Comparison of ENCODE assay signal across 5 fruit fly cellular contexts in genomic region chr3R:21629373-21630145, dm6.
TF ChIP-seq lines count a peak whose summit lies in the region.

No protein-coding gene starts in this region.

- no peak for TF ChIP-seq CTCF in whole organism, embryonic (GFP tag; optimal IDR thresholded peaks at IDR 0.05; lab: Kevin White, UChicago)

TF ChIP-seq in whole organism, adult, 20 proteins besides CTCF, POLR2A, EP300 and RAD21 (continues in another document):
- no peak for TF ChIP-seq bab1 (GFP tag; optimal IDR thresholded peaks at IDR 0.05; lab: Kevin White, UChicago)
- no peak for TF ChIP-seq cnc (optimal IDR thresholded peaks at IDR 0.05; lab: Kevin White, UChicago)
- TF ChIP-seq Mnt (GFP tag; optimal IDR thresholded peaks at IDR 0.05; lab: Kevin White, UChicago): no peak
- TF ChIP-seq CG11617 (GFP tag; optimal IDR thresholded peaks at IDR 0.05; lab: Kevin White, UChicago): no peak
- TF ChIP-seq CG7101 (tag; optimal IDR thresholded peaks at IDR 0.05; lab: Kevin White, UChicago): no peak
- peak; percentile 63 for TF ChIP-seq cic (GFP tag; optimal IDR thresholded peaks at IDR 0.05; lab: Kevin White, UChicago)
- no peak for TF ChIP-seq CG33017 (tag; optimal IDR thresholded peaks at IDR 0.05; lab: Kevin White, UChicago)
- TF ChIP-seq Crg-1 (GFP tag; optimal IDR thresholded peaks at IDR 0.05; lab: Kevin White, UChicago): no peak
- TF ChIP-seq ovo (GFP tag; optimal IDR thresholded peaks at IDR 0.05; lab: Kevin White, UChicago): no peak
- no peak for TF ChIP-seq CG5204 (GFP tag; optimal IDR thresholded peaks at IDR 0.05; lab: Kevin White, UChicago)
- no peak for TF ChIP-seq Clk (GFP tag; optimal IDR thresholded peaks at IDR 0.05; lab: Kevin White, UChicago)
- no peak for TF ChIP-seq toe (GFP tag; optimal IDR thresholded peaks at IDR 0.05; lab: Kevin White, UChicago)
- no peak for TF ChIP-seq CG1620 (GFP tag; optimal IDR thresholded peaks at IDR 0.05; lab: Kevin White, UChicago)
- TF ChIP-seq pad (GFP tag; optimal IDR thresholded peaks at IDR 0.05; lab: Kevin White, UChicago): no peak
- TF ChIP-seq tj (GFP tag; optimal IDR thresholded peaks at IDR 0.05; lab: Kevin White, UChicago): no peak
- no peak for TF ChIP-seq Hr96 (GFP tag; optimal IDR thresholded peaks at IDR 0.05; lab: Kevin White, UChicago)
- TF ChIP-seq kay (GFP tag; lab: Kevin White, UChicago; ENCODE audit: borderline replicate concordance): peak; percentile 88
- TF ChIP-seq CG7045 (GFP tag; optimal IDR thresholded peaks at IDR 0.05; lab: Kevin White, UChicago): peak; percentile 16
- TF ChIP-seq CG12768 (GFP tag; optimal IDR thresholded peaks at IDR 0.05; lab: Kevin White, UChicago): peak; percentile 29

TF ChIP-seq in whole organism, embryonic, 481 proteins besides CTCF, POLR2A, EP300 and RAD21 (continues in another document):
- no peak for TF ChIP-seq klu (GFP tag; IDR thresholded peaks at IDR 0.05; lab: Robert Waterston, UW)
- no peak for TF ChIP-seq CG1603 (tag; optimal IDR thresholded peaks at IDR 0.05; lab: Kevin White, UChicago)
- no peak for TF ChIP-seq CG16815 (GFP tag; optimal IDR thresholded peaks at IDR 0.05; lab: Kevin White, UChicago)
- TF ChIP-seq otp (GFP tag; IDR thresholded peaks at IDR 0.05; lab: Robert Waterston, UW): no peak
- TF ChIP-seq pita (GFP tag; optimal IDR thresholded peaks at IDR 0.05; lab: Kevin White, UChicago): no peak
- peak; percentile 19 for TF ChIP-seq CG3281 (GFP tag; optimal IDR thresholded peaks at IDR 0.05; lab: Kevin White, UChicago)
- TF ChIP-seq lmd (GFP tag; IDR thresholded peaks at IDR 0.05; lab: Robert Waterston, UW): no peak
- no peak for TF ChIP-seq ewg (GFP tag; optimal IDR thresholded peaks at IDR 0.05; lab: Kevin White, UChicago)
- TF ChIP-seq shn (GFP tag; optimal IDR thresholded peaks at IDR 0.05; lab: Kevin White, UChicago): no peak
- TF ChIP-seq MBD-R2 (GFP tag; IDR thresholded peaks at IDR 0.05; lab: Robert Waterston, UW): no peak
- 0 out of 3 replicates have a peak, but pooled peaks have one; percentile 35 for TF ChIP-seq CG11456 (GFP tag; IDR thresholded peaks at IDR 0.05; lab: Robert Waterston, UW)
- 0 out of 2 replicates have a peak, but pooled peaks have one; percentile 24 for TF ChIP-seq E2f1 (GFP tag; IDR thresholded peaks at IDR 0.05; lab: Robert Waterston, UW)
- no peak for TF ChIP-seq kah (GFP tag; optimal IDR thresholded peaks at IDR 0.05; lab: Kevin White, UChicago)
- TF ChIP-seq Doc2 (GFP tag; IDR thresholded peaks at IDR 0.05; lab: Robert Waterston, UW): no peak
- TF ChIP-seq CG31441 (GFP tag; IDR thresholded peaks at IDR 0.05; lab: Robert Waterston, UW): no peak
- TF ChIP-seq CG2875 (GFP tag; optimal IDR thresholded peaks at IDR 0.05; lab: Kevin White, UChicago): peak; percentile 37
- TF ChIP-seq prd (optimal IDR thresholded peaks at IDR 0.05; lab: Kevin White, UChicago): no peak
- TF ChIP-seq prd (GFP tag; IDR thresholded peaks at IDR 0.05; lab: Robert Waterston, UW): no peak
- TF ChIP-seq Hr51 (GFP tag; optimal IDR thresholded peaks at IDR 0.05; lab: Kevin White, UChicago): no peak
- TF ChIP-seq trem (tag; optimal IDR thresholded peaks at IDR 0.05; lab: Kevin White, UChicago): no peak

TF ChIP-seq in whole organism, prepupa, 60 proteins besides CTCF, POLR2A, EP300 and RAD21 (continues in another document):
- TF ChIP-seq CG8319 (GFP tag; optimal IDR thresholded peaks at IDR 0.05; lab: Kevin White, UChicago) (no peak), pdm3 (GFP tag; optimal IDR thresholded peaks at IDR 0.05; lab: Kevin White, UChicago) (no peak), CG6792 (GFP tag; optimal IDR thresholded peaks at IDR 0.05; lab: Kevin White, UChicago) (no peak), CG8119 (GFP tag; IDR thresholded peaks at IDR 0.05; lab: Robert Waterston, UW) (peak; percentile 47; the same call in 2 of the 3 replicates), dsx (GFP tag; optimal IDR thresholded peaks at IDR 0.05; lab: Kevin White, UChicago; ENCODE audit: poor library complexity, severe bottlenecking) (no peak), CG11762 (GFP tag; optimal IDR thresholded peaks at IDR 0.05; lab: Kevin White, UChicago; ENCODE audit: insufficient read depth) (no peak), OdsH (GFP tag; optimal IDR thresholded peaks at IDR 0.05; lab: Kevin White, UChicago) (no peak), ss (GFP tag; optimal IDR thresholded peaks at IDR 0.05; lab: Kevin White, UChicago) (no peak), Eip75B (GFP tag; optimal IDR thresholded peaks at IDR 0.05; lab: Kevin White, UChicago) (no peak), Hr4 (GFP tag; optimal IDR thresholded peaks at IDR 0.05; lab: Kevin White, UChicago) (peak; percentile 5), fd85E (GFP tag; optimal IDR thresholded peaks at IDR 0.05; lab: Kevin White, UChicago) (no peak), CG11902 (GFP tag; optimal IDR thresholded peaks at IDR 0.05; lab: Kevin White, UChicago) (no peak), CG6854 (GFP tag; optimal IDR thresholded peaks at IDR 0.05; lab: Kevin White, UChicago) (no peak), eg (GFP tag; IDR thresholded peaks at IDR 0.05; lab: Robert Waterston, UW) (peak; percentile 44; the same call in 1 of the 3 replicates), topi (GFP tag; optimal IDR thresholded peaks at IDR 0.05; lab: Kevin White, UChicago) (no peak), cyc (GFP tag; optimal IDR thresholded peaks at IDR 0.05; lab: Kevin White, UChicago) (no peak), Sox14 (GFP tag; optimal IDR thresholded peaks at IDR 0.05; lab: Kevin White, UChicago) (no peak), svp (GFP tag; lab: Kevin White, UChicago) (peak; percentile 32), fd59A (GFP tag; optimal IDR thresholded peaks at IDR 0.05; lab: Kevin White, UChicago) (no peak), achi (GFP tag; optimal IDR thresholded peaks at IDR 0.05; lab: Kevin White, UChicago) (no peak)

TF ChIP-seq in whole organism, pupa, 21 proteins besides CTCF, POLR2A, EP300 and RAD21:
- TF ChIP-seq Snoo (tag; optimal IDR thresholded peaks at IDR 0.05; lab: Kevin White, UChicago): no peak
- no peak for TF ChIP-seq CG17806 (tag; optimal IDR thresholded peaks at IDR 0.05; lab: Kevin White, UChicago)
- peak; percentile 61 for TF ChIP-seq CG14655 (GFP tag; optimal IDR thresholded peaks at IDR 0.05; lab: Kevin White, UChicago)
- TF ChIP-seq CG8301 (tag; optimal IDR thresholded peaks at IDR 0.05; lab: Kevin White, UChicago): peak; percentile 11
- TF ChIP-seq CG12605 (GFP tag; IDR thresholded peaks at IDR 0.05; lab: Robert Waterston, UW): peak; percentile 39; the same call in 1 of the 2 replicates
- no peak for TF ChIP-seq EcR (GFP tag; optimal IDR thresholded peaks at IDR 0.05; lab: Kevin White, UChicago)
- peak; percentile 72 for TF ChIP-seq CG32121 (GFP tag; IDR thresholded peaks at IDR 0.05; lab: Robert Waterston, UW)
- TF ChIP-seq D1 (tag; optimal IDR thresholded peaks at IDR 0.05; lab: Kevin White, UChicago): no peak
- peak; percentile 40; the same call in 1 of the 2 replicates for TF ChIP-seq Ets98B (GFP tag; IDR thresholded peaks at IDR 0.05; lab: Robert Waterston, UW)
- TF ChIP-seq fd96Ca (GFP tag; IDR thresholded peaks at IDR 0.05; lab: Robert Waterston, UW): peak; percentile 63; the same call in 2 of the 3 replicates
- no peak for TF ChIP-seq CG9948 (tag; optimal IDR thresholded peaks at IDR 0.05; lab: Kevin White, UChicago)
- no peak for TF ChIP-seq CG34367 (tag; optimal IDR thresholded peaks at IDR 0.05; lab: Kevin White, UChicago)
- TF ChIP-seq rn (GFP tag; IDR thresholded peaks at IDR 0.05; lab: Robert Waterston, UW): no peak
- no peak for TF ChIP-seq Pif1B (GFP tag; optimal IDR thresholded peaks at IDR 0.05; lab: Kevin White, UChicago)

TF ChIP-seq in whole organism, wandering third instar larva, 38 proteins besides CTCF, POLR2A, EP300 and RAD21:
- no peak for TF ChIP-seq Rel (GFP tag; optimal IDR thresholded peaks at IDR 0.05; lab: Kevin White, UChicago)
- TF ChIP-seq Rel (tag; optimal IDR thresholded peaks at IDR 0.05; lab: Kevin White, UChicago): peak; percentile 35
- no peak for TF ChIP-seq ey (GFP tag; optimal IDR thresholded peaks at IDR 0.05; lab: Kevin White, UChicago)
